Fruit fly (Drosophila melanogaster): ENCODE results near the gene CG16781.

Gene CG16781

dm6 chrX:3476009-3476408, 12.2 kb upstream of the CG16781 start (continued):
- TF ChIP-seq slp2 (GFP tag; optimal IDR thresholded peaks at IDR 0.05) = peak; percentile 9
- peak; percentile 90 for TF ChIP-seq sens (GFP tag)
- TF ChIP-seq CG14965 (GFP tag; optimal IDR thresholded peaks at IDR 0.05; ENCODE audit: borderline replicate concordance) = no peak
- peak in 1 of 2 experiments; percentile 59 for TF ChIP-seq Hr51 (GFP tag; optimal IDR thresholded peaks at IDR 0.05)
- TF ChIP-seq Max (GFP tag; optimal IDR thresholded peaks at IDR 0.05) = peak; percentile 3
- TF ChIP-seq seq (GFP tag; IDR thresholded peaks at IDR 0.05) = no peak
- TF ChIP-seq CG31441 (GFP tag; IDR thresholded peaks at IDR 0.05) = peak; percentile 52
- no peak for TF ChIP-seq Sry-β (GFP tag; optimal IDR thresholded peaks at IDR 0.05)
- TF ChIP-seq mirr (GFP tag; optimal IDR thresholded peaks at IDR 0.05) = no peak
- no peak for TF ChIP-seq ac (GFP tag; optimal IDR thresholded peaks at IDR 0.05)
- TF ChIP-seq CG17802 (tag; optimal IDR thresholded peaks at IDR 0.05) = no peak
- no peak for TF ChIP-seq Meics (GFP tag; optimal IDR thresholded peaks at IDR 0.05)
- no peak for TF ChIP-seq rib (GFP tag; IDR thresholded peaks at IDR 0.05)
- TF ChIP-seq gfzf (GFP tag; optimal IDR thresholded peaks at IDR 0.05) = no peak
- TF ChIP-seq crol (GFP tag; IDR thresholded peaks at IDR 0.05) = no peak
- no peak for TF ChIP-seq CG13123 (GFP tag; optimal IDR thresholded peaks at IDR 0.05)
- peak; percentile 52 for TF ChIP-seq Ssrp (tag; optimal IDR thresholded peaks at IDR 0.05)
- no peak for TF ChIP-seq h (optimal IDR thresholded peaks at IDR 0.05)
- TF ChIP-seq Atf-2 (GFP tag; optimal IDR thresholded peaks at IDR 0.05) = peak; percentile 2
- TF ChIP-seq CG17568 (GFP tag; optimal IDR thresholded peaks at IDR 0.05) = no peak
- no peak for TF ChIP-seq pho (GFP tag; optimal IDR thresholded peaks at IDR 0.05)
- TF ChIP-seq Hmx (GFP tag; optimal IDR thresholded peaks at IDR 0.05) = no peak
- TF ChIP-seq Blimp-1 (GFP tag; optimal IDR thresholded peaks at IDR 0.05) = peak; percentile 44
- peak; percentile 28 for TF ChIP-seq tap (tag; optimal IDR thresholded peaks at IDR 0.05)
- peak; percentile 69 for TF ChIP-seq CG32772 (GFP tag; IDR thresholded peaks at IDR 0.05)
- TF ChIP-seq HmgZ (tag; optimal IDR thresholded peaks at IDR 0.05) = no peak

- TF ChIP-seq CG11695 (GFP tag; IDR thresholded peaks at IDR 0.05) (peak; percentile 64; the same call in 2 of the 3 replicates), CG12391 (tag; optimal IDR thresholded peaks at IDR 0.05) (peak; percentile 55), Fer3 (tag; optimal IDR thresholded peaks at IDR 0.05) (peak; percentile 55), gsb-n (tag; optimal IDR thresholded peaks at IDR 0.05) (peak; percentile 25), nmo (GFP tag; optimal IDR thresholded peaks at IDR 0.05) (peak; percentile 74), zfh2 (GFP tag; optimal IDR thresholded peaks at IDR 0.05) (no peak), ato (GFP tag; IDR thresholded peaks at IDR 0.05; ENCODE audit: partially characterized antibody) (no peak), GATAe (GFP tag; conservative IDR thresholded peaks at IDR 0.05) (no peak), gsb (GFP tag; IDR thresholded peaks at IDR 0.05) (no peak; the same call in 1 of the 2 replicates), Gsc (GFP tag; IDR thresholded peaks at IDR 0.05) (no peak), CG10267 (tag; optimal IDR thresholded peaks at IDR 0.05) (peak; percentile 42), pnt (GFP tag; optimal IDR thresholded peaks at IDR 0.05) (no peak), her (GFP tag; optimal IDR thresholded peaks at IDR 0.05) (no peak), unpg (GFP tag; optimal IDR thresholded peaks at IDR 0.05) (peak; percentile 57), CG15011 (GFP tag; optimal IDR thresholded peaks at IDR 0.05) (peak; percentile 12), wek (GFP tag; optimal IDR thresholded peaks at IDR 0.05) (no peak), bigmax (GFP tag; optimal IDR thresholded peaks at IDR 0.05) (no peak), Dad (GFP tag; optimal IDR thresholded peaks at IDR 0.05) (no peak), tio (GFP tag; optimal IDR thresholded peaks at IDR 0.05) (peak; percentile 20), HLH4C (GFP tag; IDR thresholded peaks at IDR 0.05; ENCODE audit: partially characterized antibody) (no peak), cas (GFP tag; IDR thresholded peaks at IDR 0.05) (no peak), dysf (GFP tag; IDR thresholded peaks at IDR 0.05) (peak; percentile 69; the same call in 2 of the 3 replicates), Ptx1 (GFP tag; IDR thresholded peaks at IDR 0.05) (peak; percentile 74), Hr3 (GFP tag; optimal IDR thresholded peaks at IDR 0.05) (peak; percentile 38)
These were observed 10.9 kb upstream of the CG16781 start, which contains the start of gene CG12206 for dm6 chrX:3474476-3475439. Gene CG12206, minus strand, starts transcription at chrX:3474524.
